Fruit fly (Drosophila melanogaster): ENCODE data around the gene fz4.

DNA sequence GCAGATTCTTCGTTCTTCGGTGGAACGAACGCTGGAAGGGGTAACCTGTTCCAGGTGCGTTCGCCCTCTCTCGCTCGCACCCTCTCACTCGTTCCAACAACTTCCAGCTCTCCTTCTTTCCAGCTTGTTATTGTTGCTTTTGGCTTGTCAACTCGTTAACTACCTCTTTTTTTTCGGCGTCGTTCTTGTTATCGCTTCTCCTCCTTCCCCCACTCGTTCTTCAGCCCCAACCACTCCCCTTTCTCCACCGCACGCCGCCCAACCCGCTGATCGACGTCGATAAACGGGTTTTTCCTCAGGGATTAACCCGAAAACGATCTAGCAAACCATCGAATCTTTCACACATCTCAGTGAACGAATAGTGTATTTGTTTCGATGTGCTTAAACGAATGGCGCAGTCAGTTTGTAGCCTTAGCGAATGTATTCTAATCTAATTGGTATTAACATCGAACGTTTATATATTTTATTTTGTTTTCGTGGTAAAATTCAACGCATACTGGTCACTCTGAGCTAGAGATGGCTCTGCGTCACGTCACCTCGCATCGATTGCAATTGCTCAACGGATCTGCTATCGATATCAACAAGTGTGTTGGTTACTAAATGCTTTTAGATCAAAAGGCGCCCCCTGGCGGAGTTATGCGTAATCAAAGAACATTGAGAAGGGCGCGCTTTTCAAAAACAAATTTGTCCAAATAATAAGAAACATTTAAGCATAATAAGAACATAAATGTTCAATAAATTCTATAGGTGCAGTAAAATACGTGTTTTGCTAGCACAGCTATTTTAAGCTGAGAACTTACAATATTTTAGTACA is at the start of gene fz4:
- TF ChIP-seq psq (optimal IDR thresholded peaks at IDR 0.05) (no peak), Sin3A (optimal IDR thresholded peaks at IDR 0.05) (no peak)

Data from Kc167 (cell line).